Worm (Caenorhabditis elegans) whole organism, late embryonic: ENCODE results near the gene asd-1.

Experiments
- C38D4.7 ChIP-seq: fragments of 200-800 bp; sonication (Bioruptor generic); optimal IDR thresholded peaks from 2 replicates; lab custom pipeline; 2018; ENCODE audit warnings: mild to moderate bottlenecking, missing genetic modification characterization, moderate library complexity, missing compliant biosample characterization
- K02D7.2 ChIP-seq: sonication (generic microtip); optimal IDR thresholded peaks from 2 replicates; lab custom pipeline; 2017; ENCODE audit warnings: mild to moderate bottlenecking, missing genetic modification characterization, missing compliant biosample characterization
- K09A11.1 ChIP-seq: sonication (generic microtip); optimal IDR thresholded peaks from 2 replicates; lab custom pipeline; 2017; ENCODE audit warnings: antibody characterized with exemption, mild to moderate bottlenecking, missing genetic modification characterization, missing compliant biosample characterization; ENCODE audit not compliant: insufficient read depth
- ahr-1 ChIP-seq: sonication (generic microtip); optimal IDR thresholded peaks from 2 replicates; lab custom pipeline; 2016; ENCODE audit warnings: missing genetic modification characterization, missing compliant biosample characterization
- ama-1 ChIP-seq: fragments of 150-350 bp; optimal IDR thresholded peaks from 2 replicates; lab custom pipeline; 2014
- ceh-18 ChIP-seq: sonication (generic microtip); optimal IDR thresholded peaks from 2 replicates; lab custom pipeline; 2016; ENCODE audit warnings: missing genetic modification characterization, missing compliant biosample characterization
- ceh-19 ChIP-seq: fragments of 200-800 bp; sonication (Bioruptor generic); optimal IDR thresholded peaks from 2 replicates; lab custom pipeline; 2018; ENCODE audit warnings: mild to moderate bottlenecking, missing genetic modification characterization, missing compliant biosample characterization
- ceh-2 ChIP-seq: sonication (generic microtip); optimal IDR thresholded peaks from 2 replicates; lab custom pipeline; 2016; ENCODE audit warnings: missing genotype, missing genetic modification characterization, missing compliant biosample characterization
- ceh-22 ChIP-seq: sonication (generic microtip); optimal IDR thresholded peaks from 2 replicates; lab custom pipeline; 2017; ENCODE audit warnings: missing biosample characterization, missing genetic modification characterization
- ceh-30 ChIP-seq: fragments of 150-350 bp; optimal IDR thresholded peaks from 2 replicates; lab custom pipeline; 2014; ENCODE audit warnings: missing biosample characterization, missing genetic modification characterization
- ceh-31 ChIP-seq: sonication (generic microtip); optimal IDR thresholded peaks from 2 replicates; lab custom pipeline; 2016; ENCODE audit warnings: missing genetic modification characterization, missing compliant biosample characterization
- ceh-45 ChIP-seq: fragments of 200-800 bp; sonication (Bioruptor generic); IDR thresholded peaks from 2 replicates; pipeline ENCODE4 v1.3.6; 2022; ENCODE audit warnings: missing genetic modification reagents, missing genetic modification characterization, missing compliant biosample characterization
- ceh-48 ChIP-seq: sonication (generic microtip); optimal IDR thresholded peaks from 2 replicates; lab custom pipeline; 2016; ENCODE audit warnings: missing genetic modification characterization, inconsistent platforms, missing compliant biosample characterization
- ceh-9 ChIP-seq: sonication (generic microtip); optimal IDR thresholded peaks from 2 replicates; lab custom pipeline; 2016; ENCODE audit warnings: mild to moderate bottlenecking, missing genetic modification characterization, inconsistent platforms, missing compliant biosample characterization
- dve-1 ChIP-seq: sonication (generic microtip); optimal IDR thresholded peaks from 2 replicates; lab custom pipeline; 2017; ENCODE audit warnings: antibody characterized with exemption, mild to moderate bottlenecking, missing genetic modification characterization, missing compliant biosample characterization
- elt-2 ChIP-seq: sonication (generic microtip); optimal IDR thresholded peaks from 2 replicates; lab custom pipeline; 2016; ENCODE audit warnings: missing genetic modification reagents, missing genetic modification characterization, missing compliant biosample characterization
- ets-4 ChIP-seq: sonication (generic microtip); optimal IDR thresholded peaks from 2 replicates; lab custom pipeline; 2016; ENCODE audit warnings: missing genetic modification characterization, missing compliant biosample characterization
- fkh-10 ChIP-seq: fragments of 150-350 bp; optimal IDR thresholded peaks from 2 replicates; lab custom pipeline; 2014; ENCODE audit warnings: missing biosample characterization, missing genetic modification reagents, missing genetic modification characterization
- fkh-6 ChIP-seq: sonication (generic microtip); optimal IDR thresholded peaks from 2 replicates; lab custom pipeline; 2016; ENCODE audit warnings: missing genetic modification characterization, missing compliant biosample characterization
- gmeb-2 ChIP-seq: sonication (generic microtip); optimal IDR thresholded peaks from 2 replicates; lab custom pipeline; 2016; ENCODE audit warnings: missing genetic modification characterization, inconsistent platforms, missing compliant biosample characterization
- lim-6 ChIP-seq: sonication (generic microtip); optimal IDR thresholded peaks from 2 replicates; lab custom pipeline; 2016; ENCODE audit warnings: missing genetic modification characterization, missing compliant biosample characterization
- npax-4 ChIP-seq: sonication (generic microtip); optimal IDR thresholded peaks from 2 replicates; lab custom pipeline; 2016; ENCODE audit warnings: missing genetic modification characterization, missing compliant biosample characterization
- pag-3 ChIP-seq: sonication (generic microtip); optimal IDR thresholded peaks from 2 replicates; lab custom pipeline; 2016; ENCODE audit warnings: missing compliant biosample characterization, missing genetic modification characterization, borderline replicate concordance
- pat-9 ChIP-seq: fragments of 200-800 bp; sonication (Bioruptor generic); optimal IDR thresholded peaks from 2 replicates; lab custom pipeline; 2018; ENCODE audit warnings: mild to moderate bottlenecking, missing genetic modification characterization, moderate library complexity, missing compliant biosample characterization
- pax-1 ChIP-seq: fragments of 150-350 bp; optimal IDR thresholded peaks from 2 replicates; lab custom pipeline; 2014; ENCODE audit warnings: missing biosample characterization, missing genetic modification characterization
- pha-2 ChIP-seq: sonication (generic microtip); optimal IDR thresholded peaks from 2 replicates; lab custom pipeline; 2017; ENCODE audit warnings: mild to moderate bottlenecking, missing genetic modification characterization, missing compliant biosample characterization
- pqm-1 ChIP-seq: sonication (generic microtip); optimal IDR thresholded peaks from 2 replicates; lab custom pipeline; 2016; ENCODE audit warnings: missing genetic modification characterization, missing compliant biosample characterization
- pros-1 ChIP-seq: fragments of 150-350 bp; optimal IDR thresholded peaks from 2 replicates; lab custom pipeline; 2014; ENCODE audit warnings: missing biosample characterization, missing genetic modification reagents, missing genetic modification characterization
- sdc-2 ChIP-seq: sonication (generic microtip); optimal IDR thresholded peaks from 2 replicates; lab custom pipeline; 2016; ENCODE audit warnings: missing genotype, missing genetic modification characterization, missing compliant biosample characterization
- sox-4 ChIP-seq: sonication (generic microtip); optimal IDR thresholded peaks from 2 replicates; lab custom pipeline; 2017; ENCODE audit warnings: mild to moderate bottlenecking, missing genetic modification characterization, inconsistent platforms, missing compliant biosample characterization
- syd-9 ChIP-seq: sonication (generic microtip); optimal IDR thresholded peaks from 2 replicates; lab custom pipeline; 2016; ENCODE audit warnings: mild to moderate bottlenecking, missing genetic modification characterization, moderate library complexity, missing compliant biosample characterization
- tbx-2 ChIP-seq: sonication (generic microtip); optimal IDR thresholded peaks from 2 replicates; lab custom pipeline; 2016; ENCODE audit warnings: missing genetic modification characterization, missing compliant biosample characterization
- tbx-7 ChIP-seq: sonication (generic microtip); optimal IDR thresholded peaks from 2 replicates; lab custom pipeline; 2016; ENCODE audit warnings: missing genotype, missing genetic modification characterization, missing compliant biosample characterization
- unc-42 ChIP-seq: sonication (generic microtip); optimal IDR thresholded peaks from 2 replicates; lab custom pipeline; 2016; ENCODE audit warnings: missing genotype, missing genetic modification characterization, missing compliant biosample characterization
- unc-86 ChIP-seq: sonication (generic microtip); optimal IDR thresholded peaks from 2 replicates; lab custom pipeline; 2016; ENCODE audit warnings: missing genetic modification characterization, missing compliant biosample characterization
- ztf-16 ChIP-seq: sonication (generic microtip); optimal IDR thresholded peaks from 2 replicates; lab custom pipeline; 2017; ENCODE audit warnings: missing genetic modification characterization, missing compliant biosample characterization

The asd-1 gene

DNA sequence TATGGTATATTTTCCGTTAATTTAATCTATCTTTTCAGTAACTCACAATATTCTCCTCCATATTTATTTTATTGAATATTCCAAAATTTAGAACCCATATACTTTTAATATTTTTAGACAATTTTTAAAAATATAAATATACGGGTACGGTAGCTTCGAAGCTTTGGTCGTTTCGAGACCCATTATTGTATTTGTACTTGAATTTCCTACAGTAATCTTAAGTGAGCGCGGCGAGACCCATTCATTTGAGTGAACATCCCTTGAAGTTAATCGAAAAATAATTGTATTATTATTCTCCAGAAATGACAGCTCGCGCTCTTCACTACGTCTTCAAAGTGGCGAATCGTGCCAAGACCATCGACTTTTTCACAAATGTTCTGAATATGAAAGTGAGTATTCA, 43.8 kb upstream of the asd-1 start, which contains the start of gene glod-4:
Gene glod-4, plus strand, starts transcription at position 301 of the 400 bp plus-strand sequence.
- TF ChIP-seq pha-2 (tag; lab: Kevin White, UChicago) = no peak
- TF ChIP-seq dve-1 = no peak
- TF ChIP-seq ets-4 (tag; lab: Kevin White, UChicago) = no peak
- TF ChIP-seq ceh-9 = no peak
- TF ChIP-seq unc-42 (tag; lab: Kevin White, UChicago) = no peak
- no peak for TF ChIP-seq pat-9 (tag; lab: Kevin White, UChicago)
- no peak for TF ChIP-seq tbx-2

DNA sequence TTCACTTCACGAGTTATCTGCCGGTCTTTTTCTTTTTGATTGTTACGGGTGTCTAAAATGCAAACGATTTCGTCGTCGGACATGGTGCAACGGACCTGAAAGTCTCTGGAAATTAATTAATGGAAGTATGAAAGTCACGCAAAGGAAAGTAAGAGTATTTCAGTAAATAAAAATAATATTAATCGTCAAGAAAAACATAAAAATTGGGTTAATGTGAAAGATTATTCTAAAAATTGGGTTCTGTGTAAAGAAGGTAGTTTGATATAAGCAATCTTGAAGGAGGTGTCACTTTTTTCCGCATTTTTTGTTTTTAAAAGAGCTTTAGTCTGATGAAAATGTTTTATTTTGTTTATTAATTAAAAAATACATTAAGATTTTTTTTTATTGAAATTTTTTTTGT, 39.8 kb upstream of the asd-1 start, which contains the start of gene C16C10.9:
Gene C16C10.9, minus strand, starts transcription at position 101 of the 400 bp plus-strand sequence.
- TF ChIP-seq ceh-19 (GFP tag; lab: Kevin White, UChicago) (no peak), ceh-2 (tag; lab: Kevin White, UChicago) (no peak), ceh-18 (no peak), pros-1 (tag; lab: Kevin White, UChicago) (no peak), pqm-1 (tag; lab: Kevin White, UChicago) (no peak), K09A11.1 (tag; lab: Kevin White, UChicago) (no peak), syd-9 (no peak), ceh-31 (tag; lab: Kevin White, UChicago) (no peak), gmeb-2 (tag; lab: Kevin White, UChicago) (no peak), ztf-16 (tag; lab: Kevin White, UChicago) (no peak), unc-42 (tag; lab: Kevin White, UChicago) (no peak), ceh-48 (tag; lab: Kevin White, UChicago) (no peak), fkh-10 (no peak), ceh-30 (tag; lab: Kevin White, UChicago) (no peak), unc-86 (tag; lab: Kevin White, UChicago) (no peak), sdc-2 (tag; lab: Kevin White, UChicago) (no peak)

DNA sequence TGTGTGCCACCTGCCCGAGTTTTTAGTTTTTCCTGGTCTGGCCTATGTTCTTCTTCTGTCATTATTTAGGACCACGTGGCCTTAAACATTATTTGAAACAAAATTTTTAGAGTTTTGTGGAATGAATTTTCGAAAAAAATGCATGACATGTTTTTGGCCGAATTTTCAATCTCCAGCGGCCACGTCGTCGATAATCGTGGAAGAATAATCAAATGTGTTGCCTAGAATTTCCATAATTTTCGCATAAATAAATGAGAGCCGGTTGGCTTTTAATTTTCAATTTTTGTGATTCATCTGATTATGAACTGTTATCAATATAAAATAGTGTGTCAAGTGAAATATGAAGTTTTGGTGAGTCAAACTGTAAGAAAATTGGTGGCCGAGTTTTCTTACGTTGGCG, 36.1 kb upstream of the asd-1 start, which contains the start of gene C01G12.16:
Gene C01G12.16, plus strand, starts transcription at position 301 of the 400 bp plus-strand sequence.
- no peak for TF ChIP-seq lim-6 (tag; lab: Kevin White, UChicago)
- no peak for TF ChIP-seq tbx-2
- TF ChIP-seq pax-1 = no peak
- no peak for TF ChIP-seq npax-4
- TF ChIP-seq ama-1 (lab: Kevin White, UChicago) = no peak
- no peak for TF ChIP-seq K02D7.2 (tag; lab: Kevin White, UChicago)
- TF ChIP-seq fkh-10 = no peak
- no peak for TF ChIP-seq sdc-2 (tag; lab: Kevin White, UChicago)
- no peak for TF ChIP-seq fkh-6 (tag; lab: Kevin White, UChicago)
- no peak for TF ChIP-seq tbx-7
- no peak for TF ChIP-seq pag-3 (tag; lab: Kevin White, UChicago)
- TF ChIP-seq unc-42 (tag; lab: Kevin White, UChicago) = no peak

DNA sequence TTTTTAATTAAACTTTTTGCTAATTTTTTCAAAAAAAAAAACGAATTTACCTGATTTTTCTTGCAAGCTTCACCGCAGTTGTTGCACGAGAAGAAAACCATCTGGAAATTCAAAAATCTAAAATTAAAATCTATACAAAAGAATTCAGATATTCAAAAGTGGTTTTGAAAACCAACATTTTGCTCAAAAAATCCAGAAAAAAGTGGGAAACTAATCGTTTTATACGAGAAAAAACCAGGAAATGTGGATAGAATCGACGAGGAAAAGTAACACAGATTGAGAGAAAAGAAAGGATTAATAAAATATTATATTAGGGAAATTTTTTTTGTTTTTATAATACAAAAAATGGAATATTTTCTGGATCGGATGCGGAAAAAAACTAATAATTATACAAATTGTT, 33.0 kb upstream of the asd-1 start, which contains the start of gene C16C10.8:
Gene C16C10.8, minus strand, starts transcription at position 101 of the 400 bp plus-strand sequence.
- TF ChIP-seq C38D4.7 (GFP tag; lab: Kevin White, UChicago) (no peak), sox-4 (tag; lab: Kevin White, UChicago) (no peak), K09A11.1 (tag; lab: Kevin White, UChicago) (no peak), elt-2 (no peak), ahr-1 (no peak), ceh-22 (tag; lab: Kevin White, UChicago) (no peak)
- TF ChIP-seq, all 69 proteins: peak for 0

DNA sequence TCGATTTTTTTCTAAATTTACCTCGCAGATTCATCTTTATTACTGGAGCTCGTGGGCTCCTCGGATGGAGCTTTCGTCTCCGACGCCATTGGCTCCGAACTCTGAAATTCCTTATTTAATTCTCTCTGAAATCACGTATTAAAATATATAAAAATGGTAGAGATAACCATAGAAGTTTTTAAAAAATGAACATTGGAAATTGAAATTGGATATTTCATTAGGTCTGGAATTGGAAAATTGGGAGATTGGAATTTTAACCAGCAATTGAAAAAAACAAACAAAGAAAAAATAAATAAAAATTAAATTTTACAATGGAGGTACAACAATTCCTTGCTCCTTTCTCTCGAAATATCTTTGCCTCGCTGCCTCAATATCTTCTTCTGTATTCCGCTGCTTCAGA, 30.3 kb upstream of the asd-1 start, which contains the start of gene rnf-5:
Gene rnf-5, minus strand, starts transcription at position 101 of the 400 bp plus-strand sequence.
- no peak for TF ChIP-seq ceh-45
